Worm (Caenorhabditis elegans): ENCODE results near the gene mec-2.

mec-2 gene

DNA sequence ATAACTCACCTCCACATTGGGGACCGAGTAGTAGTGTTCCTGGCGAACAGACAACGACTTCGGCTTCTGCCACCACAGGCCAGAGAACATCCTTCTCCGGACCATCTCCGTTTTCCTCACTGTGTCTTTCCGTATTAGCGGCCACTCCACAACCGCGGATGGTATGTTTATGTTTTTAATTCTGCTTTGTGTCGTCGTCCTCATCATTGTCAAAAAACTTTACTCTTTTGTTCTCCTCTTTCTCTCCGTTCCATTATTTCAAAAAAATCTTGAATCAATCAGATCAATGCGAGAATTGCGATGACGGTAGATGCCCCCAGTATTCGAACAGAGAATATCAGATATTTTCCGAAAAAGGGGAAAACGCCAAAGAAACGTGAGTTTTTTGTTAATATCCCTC lies at the start of gene mec-2:
mec-2 (plus strand) TSS at position 301 of the 400 bp plus-strand sequence.
- TF ChIP-seq T20F7.1 (GFP tag; optimal IDR thresholded peaks at IDR 0.05) = no peak
- no peak for TF ChIP-seq snpc-1.2 (GFP tag; IDR thresholded peaks at IDR 0.05)
- TF ChIP-seq daf-19 (GFP tag; conservative IDR thresholded peaks at IDR 0.05) = no peak
- TF ChIP-seq spr-1 (tag; optimal IDR thresholded peaks at IDR 0.05) = no peak
- TF ChIP-seq sdz-12 (GFP tag; optimal IDR thresholded peaks at IDR 0.05) = no peak
- no peak for TF ChIP-seq dmd-8 (GFP tag; IDR thresholded peaks at IDR 0.05)
- TF ChIP-seq nhr-10 (tag; optimal IDR thresholded peaks at IDR 0.05) = no peak
- TF ChIP-seq ceh-32 (tag; optimal IDR thresholded peaks at IDR 0.05; ENCODE audit: poor library complexity) = no peak
- TF ChIP-seq ceh-28 (tag; optimal IDR thresholded peaks at IDR 0.05) = no peak
- no peak for TF ChIP-seq hlh-11 (tag; optimal IDR thresholded peaks at IDR 0.05)

DNA sequence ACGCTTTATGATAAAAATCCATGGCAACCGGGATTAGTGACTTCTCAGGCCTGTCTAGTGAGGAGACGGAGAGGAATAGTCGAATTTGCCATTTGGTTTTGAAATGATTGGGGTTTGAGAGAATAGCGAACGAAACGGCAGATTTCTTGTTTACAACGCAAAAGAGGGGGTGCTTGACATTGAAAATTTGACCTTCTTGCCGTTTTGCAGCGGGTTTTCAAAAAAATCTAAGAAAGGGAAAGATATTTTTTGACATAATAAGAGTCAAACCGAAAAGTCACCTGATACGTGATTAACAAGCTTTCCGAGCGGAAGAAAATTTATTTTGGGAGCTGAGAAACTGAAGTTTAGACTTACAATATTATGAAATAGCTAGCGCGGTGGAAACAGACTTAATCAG lies 49.7 kb upstream of the mec-2 start:
- no peak for TF ChIP-seq nhr-76 (tag; optimal IDR thresholded peaks at IDR 0.05)
- no peak for TF ChIP-seq dmd-8 (GFP tag; IDR thresholded peaks at IDR 0.05)
- TF ChIP-seq set-16 (GFP tag; IDR thresholded peaks at IDR 0.05) = no peak
- TF ChIP-seq Y5F2A.4 (GFP tag; optimal IDR thresholded peaks at IDR 0.05) = no peak
- no peak for TF ChIP-seq nhr-6 (tag; optimal IDR thresholded peaks at IDR 0.05)
- TF ChIP-seq unc-39 (tag; optimal IDR thresholded peaks at IDR 0.05) = no peak
- TF ChIP-seq nhr-25 (tag; optimal IDR thresholded peaks at IDR 0.05; ENCODE audit: borderline replicate concordance, insufficient read depth) = no peak

DNA sequence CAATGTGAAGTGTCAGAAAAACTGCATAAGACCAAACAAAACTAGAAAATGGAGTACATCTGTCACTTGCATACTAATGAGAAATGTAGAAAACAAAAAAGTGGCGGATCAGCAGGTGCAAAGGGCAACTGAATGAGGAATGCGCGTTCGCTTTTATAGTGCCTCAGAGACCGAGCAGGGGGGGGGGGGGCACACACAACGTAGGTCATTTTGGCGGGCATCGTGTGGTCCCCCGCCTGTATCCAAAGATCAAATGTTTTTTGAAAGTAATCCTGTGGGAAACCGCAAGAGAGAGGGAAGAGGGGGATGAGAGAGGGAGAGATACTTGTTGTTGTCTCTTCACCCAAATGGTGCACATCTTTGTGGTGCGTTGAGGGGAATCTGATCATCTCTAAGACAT lies 49.2 kb upstream of the mec-2 start:
- TF ChIP-seq dmd-8 (GFP tag; IDR thresholded peaks at IDR 0.05) = no peak
- 0 out of 2 replicates have a peak, but pooled peaks have one; percentile 16 for TF ChIP-seq set-16 (GFP tag; IDR thresholded peaks at IDR 0.05)

- 0 out of 2 replicates have a peak, but pooled peaks have one; percentile 60 for TF ChIP-seq zfp-3 (GFP tag; conservative IDR thresholded peaks at IDR 0.05)
- TF ChIP-seq daf-12 (tag; optimal IDR thresholded peaks at IDR 0.05) = no peak
- peak; percentile 14 for TF ChIP-seq dve-1 (tag; optimal IDR thresholded peaks at IDR 0.05; ENCODE audit: insufficient read depth)
- TF ChIP-seq egl-27 (tag; optimal IDR thresholded peaks at IDR 0.05) = no peak
- peak; percentile 15 for TF ChIP-seq nhr-48 (tag; optimal IDR thresholded peaks at IDR 0.05)
- TF ChIP-seq aha-1 (tag) = no peak
- peak in 1 of 2 experiments; percentile 67 for TF ChIP-seq unc-62 (GFP tag; optimal IDR thresholded peaks at IDR 0.05 in 1 of 2)
- TF ChIP-seq unc-62 (tag; optimal IDR thresholded peaks at IDR 0.05) = no peak
- TF ChIP-seq fkh-10 (GFP tag; optimal IDR thresholded peaks at IDR 0.05) = no peak
- no peak for TF ChIP-seq nhr-6 (tag; optimal IDR thresholded peaks at IDR 0.05)
Observed at ce11 chrX:5519567-5519966, 48.0 kb upstream of the mec-2 start.

DNA sequence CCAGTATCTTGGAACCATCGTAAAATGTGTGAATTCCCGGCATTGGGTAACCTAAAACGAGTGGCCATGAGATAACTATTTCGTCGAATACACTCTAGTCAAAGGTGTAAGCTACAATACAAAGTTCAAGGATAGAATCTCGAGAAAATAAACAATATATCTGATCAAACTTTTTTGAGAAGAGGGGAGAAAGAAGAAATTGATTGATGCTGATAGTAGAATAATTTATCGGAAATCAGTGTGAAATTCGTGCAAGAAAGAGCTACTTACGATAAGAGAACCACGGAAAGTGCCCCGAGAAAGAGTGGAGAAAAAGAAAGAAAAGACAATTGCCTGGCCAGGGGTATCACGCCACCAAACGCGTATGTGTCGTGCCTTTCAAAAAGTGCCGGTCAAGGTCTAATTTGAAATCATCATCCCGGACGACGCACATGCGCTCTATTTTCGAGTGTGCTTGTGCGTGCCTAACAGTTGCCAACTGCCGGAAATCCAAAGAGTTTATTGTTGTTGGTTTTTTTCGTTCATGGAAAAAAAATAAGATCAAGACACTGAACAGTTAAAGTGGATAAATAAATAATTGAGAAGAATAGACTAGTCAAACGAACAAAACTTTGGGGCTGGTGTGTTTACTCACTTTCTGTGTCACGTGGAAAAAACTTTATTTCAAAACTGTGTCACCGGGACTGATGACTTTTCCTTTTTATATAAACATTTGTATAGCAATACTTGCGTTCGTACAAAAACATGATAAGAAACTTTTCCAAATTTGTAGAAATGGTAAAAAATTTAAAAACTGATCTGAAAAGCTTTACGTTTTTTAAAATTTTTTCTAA lies 44.6 kb upstream of the mec-2 start, which contains the start of gene mboa-3:
mboa-3 (minus strand) TSS at position 51 of the 833 bp plus-strand sequence.
- TF ChIP-seq daf-16 (GFP tag; optimal IDR thresholded peaks at IDR 0.05) = peak in 1 of 2 experiments; percentile 12
- peak; percentile 68 for TF ChIP-seq daf-16 (tag; optimal IDR thresholded peaks at IDR 0.05)
- peak; percentile 64 for TF ChIP-seq mxl-3 (GFP tag; optimal IDR thresholded peaks at IDR 0.05)
- peak; percentile 76 for TF ChIP-seq dmd-6 (GFP tag; IDR thresholded peaks at IDR 0.05)
- 0 out of 2 replicates have a peak, but pooled peaks have one; percentile 5 for TF ChIP-seq lim-7 (GFP tag; IDR thresholded peaks at IDR 0.05)
- TF ChIP-seq Y75B8A.6 (GFP tag; IDR thresholded peaks at IDR 0.05) = no peak
- no peak for TF ChIP-seq daf-12 (tag; optimal IDR thresholded peaks at IDR 0.05)
- no peak for TF ChIP-seq nhr-25 (tag; optimal IDR thresholded peaks at IDR 0.05; ENCODE audit: borderline replicate concordance, insufficient read depth)
- peak; percentile 97 for TF ChIP-seq aha-1 (tag)
- no peak for TF ChIP-seq lin-13 (GFP tag; optimal IDR thresholded peaks at IDR 0.05)
- peak; percentile 14; the same call in 1 of the 2 replicates for TF ChIP-seq pha-4 (GFP tag; IDR thresholded peaks at IDR 0.05)
- peak; percentile 52 for TF ChIP-seq pha-4 (tag; optimal IDR thresholded peaks at IDR 0.05)
- TF ChIP-seq zfp-3 (GFP tag; conservative IDR thresholded peaks at IDR 0.05) = no peak
- TF ChIP-seq hlh-30 (tag; optimal IDR thresholded peaks at IDR 0.05; ENCODE audit: insufficient read depth) = peak; percentile 57
- no peak for TF ChIP-seq T26A8.4 (GFP tag; IDR thresholded peaks at IDR 0.05)
- TF ChIP-seq nhr-237 (tag; optimal IDR thresholded peaks at IDR 0.05) = no peak
- TF ChIP-seq Y5F2A.4 (GFP tag; optimal IDR thresholded peaks at IDR 0.05) = no peak
- TF ChIP-seq nhr-28 (tag; optimal IDR thresholded peaks at IDR 0.05) = peak; percentile 51
- TF ChIP-seq mdl-1 (tag; optimal IDR thresholded peaks at IDR 0.05) = peak in 1 of 2 experiments; percentile 84
- TF ChIP-seq hlh-11 (tag; optimal IDR thresholded peaks at IDR 0.05) = peak; percentile 70
- peak; percentile 8 for TF ChIP-seq mep-1 (tag; optimal IDR thresholded peaks at IDR 0.05)
- 0 out of 2 replicates have a peak, but pooled peaks have one; percentile 28 for TF ChIP-seq madf-9 (GFP tag; conservative IDR thresholded peaks at IDR 0.05)
- TF ChIP-seq pqm-1 (tag; optimal IDR thresholded peaks at IDR 0.05) = peak; percentile 17

Measured in whole organism, L4 larva.